Fruit fly (Drosophila melanogaster) whole organism, adult: Measurements from ENCODE around the gene strat.

ENCODE experiments used
- CG11617 ChIP-seq: fragments of 200-800 bp; sonication (Bioruptor generic); optimal IDR thresholded peaks from 2 replicates; lab custom pipeline; 2017; ENCODE audit warnings: mild to moderate bottlenecking, missing biosample characterization, missing genetic modification reagents, missing genetic modification characterization
- CG12768 ChIP-seq: fragments of 200-800 bp; sonication (Bioruptor generic); optimal IDR thresholded peaks from 2 replicates; lab custom pipeline; 2017; ENCODE audit warnings: missing biosample characterization, missing genetic modification characterization, mild to moderate bottlenecking, moderate library complexity, missing genetic modification reagents
- CG14711 ChIP-seq: fragments of 200-800 bp; sonication (Bioruptor generic); optimal IDR thresholded peaks from 2 replicates; lab custom pipeline; 2018; ENCODE audit warnings: missing biosample characterization, mild to moderate bottlenecking, missing genetic modification characterization, moderate library complexity
- CG1620 ChIP-seq: fragments of 200-800 bp; sonication (Bioruptor generic); optimal IDR thresholded peaks from 2 replicates; lab custom pipeline; 2016; ENCODE audit warnings: missing biosample characterization, missing genetic modification characterization
- CG33017 ChIP-seq: fragments of 200-800 bp; sonication (Bioruptor generic); optimal IDR thresholded peaks from 2 replicates; lab custom pipeline; 2018; ENCODE audit warnings: missing biosample characterization, mild to moderate bottlenecking, missing genetic modification characterization, moderate library complexity
- CG5204 ChIP-seq: fragments of 200-800 bp; sonication (Bioruptor generic); optimal IDR thresholded peaks from 2 replicates; lab custom pipeline; 2016; ENCODE audit warnings: missing biosample characterization, missing genetic modification characterization
- Clk ChIP-seq: fragments of 200-800 bp; sonication (Bioruptor generic); optimal IDR thresholded peaks from 2 replicates; lab custom pipeline; 2017; ENCODE audit warnings: missing biosample characterization, missing genetic modification characterization
- Crg-1 ChIP-seq: fragments of 200-800 bp; sonication (Bioruptor generic); optimal IDR thresholded peaks from 2 replicates; lab custom pipeline; 2016; ENCODE audit warnings: missing biosample characterization, missing genetic modification characterization
- Hr96 ChIP-seq: fragments of 200-800 bp; sonication (Bioruptor generic); optimal IDR thresholded peaks from 2 replicates; lab custom pipeline; 2016; ENCODE audit warnings: missing biosample characterization, missing genetic modification characterization
- Mnt ChIP-seq: fragments of 200-800 bp; sonication (Bioruptor generic); optimal IDR thresholded peaks from 2 replicates; lab custom pipeline; 2016; ENCODE audit warnings: missing biosample characterization, mild to moderate bottlenecking, missing genetic modification characterization
- cic ChIP-seq: fragments of 200-800 bp; sonication (Bioruptor generic); optimal IDR thresholded peaks from 2 replicates; lab custom pipeline; 2017; ENCODE audit warnings: missing biosample characterization, mild to moderate bottlenecking, missing genetic modification characterization, moderate library complexity
- kay ChIP-seq: fragments of 200-800 bp; sonication (Bioruptor generic); peaks from one replicate; lab custom pipeline; 2016; ENCODE audit warnings: missing biosample characterization, missing genetic modification characterization, borderline replicate concordance

DNA sequence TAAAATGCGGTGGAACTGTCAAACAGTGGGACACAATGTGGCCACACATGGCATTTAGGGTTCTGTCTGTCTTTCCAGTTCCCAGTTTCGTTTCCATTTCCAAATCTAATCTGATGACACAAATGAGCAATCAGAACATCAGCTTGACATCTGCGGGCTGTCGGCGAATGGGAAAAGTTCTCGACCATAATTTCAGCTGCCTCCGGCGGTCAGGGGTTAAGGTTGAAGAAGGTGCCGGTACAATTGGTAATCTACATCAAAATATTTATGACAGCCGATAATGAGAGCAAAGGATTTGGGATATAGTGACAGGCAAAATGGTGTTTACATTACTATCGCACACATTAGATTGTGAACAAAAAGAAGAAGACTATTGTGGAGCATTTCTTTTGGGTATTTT is 38.3 kb upstream of the strat start:
- TF ChIP-seq Hr96 (GFP tag; lab: Kevin White, UChicago) = no peak
- TF ChIP-seq Crg-1 = no peak
- TF ChIP-seq CG12768 (GFP tag; lab: Kevin White, UChicago) = no peak
- no peak for TF ChIP-seq cic (GFP tag; lab: Kevin White, UChicago)
- no peak for TF ChIP-seq Clk (GFP tag; lab: Kevin White, UChicago)
- TF ChIP-seq Mnt (GFP tag; lab: Kevin White, UChicago) = no peak
- TF ChIP-seq CG1620 (GFP tag; lab: Kevin White, UChicago) = no peak
- TF ChIP-seq CG5204 = no peak
- no peak for TF ChIP-seq kay
- TF ChIP-seq CG33017 (tag; lab: Kevin White, UChicago) = no peak
- no peak for TF ChIP-seq CG11617 (GFP tag; lab: Kevin White, UChicago)
- no peak for TF ChIP-seq CG14711
